Comparison of ENCODE assay signal across 1 worm cellular context in the genomic region with DNA sequence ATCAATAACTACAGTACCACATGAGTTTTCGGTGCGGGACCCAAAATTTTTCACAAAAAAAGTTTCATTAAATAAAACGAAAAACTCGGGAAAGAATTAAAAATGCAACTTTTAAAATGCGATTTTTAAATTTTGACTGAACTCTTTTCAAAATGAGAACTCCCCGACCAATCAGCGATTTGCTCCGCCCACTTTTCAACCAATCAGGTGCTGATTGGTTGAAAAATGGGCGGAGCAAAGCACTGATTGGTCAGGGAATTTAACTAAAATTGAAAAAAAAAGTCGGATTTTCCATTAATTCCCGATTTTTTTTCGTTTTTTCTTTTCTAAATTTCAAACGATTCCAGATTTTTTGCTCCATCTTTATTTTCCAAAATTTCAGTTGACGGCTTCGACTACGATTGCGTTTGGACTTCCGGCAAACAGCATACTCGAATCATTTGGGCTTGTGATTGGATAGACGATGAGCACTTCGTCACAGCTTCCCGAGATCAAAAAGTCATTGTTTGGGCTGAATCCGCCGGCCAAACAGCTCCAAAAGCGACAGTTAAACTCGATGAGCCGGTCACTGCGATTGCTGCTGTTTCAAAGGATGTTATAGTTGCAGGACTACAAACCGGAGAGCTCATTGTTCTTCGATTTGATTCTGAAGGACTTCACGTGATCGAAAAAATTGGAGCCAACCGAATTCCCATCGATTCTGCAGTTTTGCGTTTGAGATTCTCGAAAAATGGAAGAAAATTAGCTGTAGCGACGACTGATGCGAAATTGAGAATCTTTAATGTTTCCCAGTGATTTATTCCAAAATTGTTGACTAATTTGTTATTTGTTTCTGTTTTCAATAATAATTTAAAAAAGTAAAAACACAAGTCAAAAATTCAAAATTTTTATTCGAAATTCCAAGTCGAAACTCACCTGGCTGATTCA.
TF ChIP-seq lines count a peak whose summit lies in the region.

No protein-coding gene starts in this region.

TF ChIP-seq in whole organism, young adult, 124 proteins besides CTCF, POLR2A, EP300 and RAD21 (continued from another document):
- TF ChIP-seq madf-8 (GFP tag; conservative IDR thresholded peaks at IDR 0.05; lab: Robert Waterston, UW) (no peak), lin-26 (GFP tag; IDR thresholded peaks at IDR 0.05; lab: Robert Waterston, UW) (no peak), nfya-1 (tag; optimal IDR thresholded peaks at IDR 0.05; lab: Kevin White, UChicago; ENCODE audit: borderline replicate concordance, insufficient read depth) (no peak), rcor-1 (GFP tag; IDR thresholded peaks at IDR 0.05; lab: Robert Waterston, UW) (no peak; the same call in 1 of the 2 replicates), die-1 (tag; optimal IDR thresholded peaks at IDR 0.05; lab: Kevin White, UChicago) (no peak), nfya-2 (GFP tag; IDR thresholded peaks at IDR 0.05; lab: Robert Waterston, UW) (0 out of 2 replicates have a peak, but pooled peaks have one; percentile 70), xnd-1 (tag; optimal IDR thresholded peaks at IDR 0.05; lab: Kevin White, UChicago) (no peak), lin-40 (tag; optimal IDR thresholded peaks at IDR 0.05; lab: Kevin White, UChicago) (no peak), snpc-3.4 (tag; optimal IDR thresholded peaks at IDR 0.05; lab: Kevin White, UChicago) (no peak), hlh-26 (GFP tag; conservative IDR thresholded peaks at IDR 0.05; lab: Robert Waterston, UW) (no peak), him-1 (tag; optimal IDR thresholded peaks at IDR 0.05; lab: Kevin White, UChicago) (peak; percentile 15), egl-44 (GFP tag; IDR thresholded peaks at IDR 0.05; lab: Robert Waterston, UW) (no peak), C17E4.6 (GFP tag; IDR thresholded peaks at IDR 0.05; lab: Robert Waterston, UW) (no peak), lag-1 (GFP tag; IDR thresholded peaks at IDR 0.05; lab: Robert Waterston, UW) (no peak), madf-3 (GFP tag; IDR thresholded peaks at IDR 0.05; lab: Robert Waterston, UW) (no peak; the same call in 1 of the 2 replicates), dpff-1 (tag; optimal IDR thresholded peaks at IDR 0.05; lab: Kevin White, UChicago) (no peak), F52B5.7 (tag; optimal IDR thresholded peaks at IDR 0.05; lab: Kevin White, UChicago) (no peak), egl-18 (GFP tag; IDR thresholded peaks at IDR 0.05; lab: Robert Waterston, UW) (0 out of 2 replicates have a peak, but pooled peaks have one; percentile 21), ztf-26 (tag; optimal IDR thresholded peaks at IDR 0.05; lab: Kevin White, UChicago) (no peak), F22D6.2 (tag; optimal IDR thresholded peaks at IDR 0.05; lab: Kevin White, UChicago) (no peak), attf-3 (GFP tag; conservative IDR thresholded peaks at IDR 0.05; lab: Robert Waterston, UW) (no peak), nhr-90 (tag; optimal IDR thresholded peaks at IDR 0.05; lab: Kevin White, UChicago) (no peak), lsy-27 (tag; optimal IDR thresholded peaks at IDR 0.05; lab: Kevin White, UChicago; ENCODE audit: borderline replicate concordance, insufficient read depth) (no peak), mel-28 (tag; optimal IDR thresholded peaks at IDR 0.05; lab: Kevin White, UChicago; ENCODE audit: borderline replicate concordance) (no peak), Y79H2A.3 (GFP tag; conservative IDR thresholded peaks at IDR 0.05; lab: Robert Waterston, UW) (no peak), ekl-4 (GFP tag; IDR thresholded peaks at IDR 0.05; lab: Robert Waterston, UW) (no peak), snpc-1.3 (tag; optimal IDR thresholded peaks at IDR 0.05; lab: Kevin White, UChicago; ENCODE audit: insufficient read depth) (no peak), B0261.1 (tag; optimal IDR thresholded peaks at IDR 0.05; lab: Kevin White, UChicago) (no peak), egrh-3 (GFP tag; IDR thresholded peaks at IDR 0.05; lab: Robert Waterston, UW) (no peak), cebp-1 (GFP tag; IDR thresholded peaks at IDR 0.05; lab: Robert Waterston, UW) (no peak), cebp-1 (tag; optimal IDR thresholded peaks at IDR 0.05; lab: Kevin White, UChicago) (no peak), aptf-3 (GFP tag; IDR thresholded peaks at IDR 0.05; lab: Robert Waterston, UW) (no peak), ets-4 (GFP tag; optimal IDR thresholded peaks at IDR 0.05; lab: Kevin White, UChicago) (no peak), ztf-28 (GFP tag; IDR thresholded peaks at IDR 0.05; lab: Robert Waterston, UW) (no peak), hmg-1.2 (GFP tag; IDR thresholded peaks at IDR 0.05; lab: Robert Waterston, UW) (no peak), gei-17 (GFP tag; optimal IDR thresholded peaks at IDR 0.05; lab: Kevin White, UChicago) (no peak), mcd-1 (GFP tag; IDR thresholded peaks at IDR 0.05; lab: Robert Waterston, UW) (no peak), hlh-12 (tag; optimal IDR thresholded peaks at IDR 0.05; lab: Kevin White, UChicago) (no peak), attf-5 (GFP tag; optimal IDR thresholded peaks at IDR 0.05; lab: Kevin White, UChicago) (no peak), pha-4 (tag; optimal IDR thresholded peaks at IDR 0.05; lab: Kevin White, UChicago) (no peak), dpl-1 (GFP tag; optimal IDR thresholded peaks at IDR 0.05; lab: Kevin White, UChicago) (no peak), aptf-2 (GFP tag; conservative IDR thresholded peaks at IDR 0.05; lab: Robert Waterston, UW) (no peak), nhr-120 (GFP tag; IDR thresholded peaks at IDR 0.05; lab: Robert Waterston, UW) (no peak), D2030.7 (GFP tag; IDR thresholded peaks at IDR 0.05; lab: Robert Waterston, UW) (no peak), Y53F4B.3 (GFP tag; IDR thresholded peaks at IDR 0.05; lab: Robert Waterston, UW) (no peak), ceh-58 (GFP tag; IDR thresholded peaks at IDR 0.05; lab: Robert Waterston, UW) (no peak), ztf-22 (GFP tag; optimal IDR thresholded peaks at IDR 0.05; lab: Kevin White, UChicago) (no peak), F33H1.4 (GFP tag; IDR thresholded peaks at IDR 0.05; lab: Robert Waterston, UW) (no peak), efl-1 (GFP tag; optimal IDR thresholded peaks at IDR 0.05; lab: Kevin White, UChicago) (no peak), sea-2 (GFP tag; IDR thresholded peaks at IDR 0.05; lab: Robert Waterston, UW) (no peak), sptf-2 (GFP tag; optimal IDR thresholded peaks at IDR 0.05; lab: Kevin White, UChicago) (no peak), T07F8.4 (tag; optimal IDR thresholded peaks at IDR 0.05; lab: Kevin White, UChicago) (no peak), ZK185.1 (tag; optimal IDR thresholded peaks at IDR 0.05; lab: Kevin White, UChicago; ENCODE audit: poor library complexity, severe bottlenecking) (no peak), Y67H2A.10 (GFP tag; conservative IDR thresholded peaks at IDR 0.05; lab: Robert Waterston, UW) (no peak), repo-1 (tag; optimal IDR thresholded peaks at IDR 0.05; lab: Kevin White, UChicago) (peak; percentile 15), let-607 (tag; optimal IDR thresholded peaks at IDR 0.05; lab: Kevin White, UChicago) (no peak), ccch-3 (GFP tag; optimal IDR thresholded peaks at IDR 0.05; lab: Kevin White, UChicago) (no peak), C06A6.2 (GFP tag; conservative IDR thresholded peaks at IDR 0.05; lab: Robert Waterston, UW) (no peak), nfyb-1 (GFP tag; IDR thresholded peaks at IDR 0.05; lab: Robert Waterston, UW) (peak; percentile 40; the same call in 1 of the 2 replicates), nhr-80 (tag; optimal IDR thresholded peaks at IDR 0.05; lab: Kevin White, UChicago) (no peak), bed-1 (GFP tag; IDR thresholded peaks at IDR 0.05; lab: Robert Waterston, UW) (no peak), F57A8.1 (GFP tag; optimal IDR thresholded peaks at IDR 0.05; lab: Kevin White, UChicago) (no peak), rpc-1 (optimal IDR thresholded peaks at IDR 0.05; lab: Kevin White, UChicago) (no peak), rpc-1 (tag; optimal IDR thresholded peaks at IDR 0.05; lab: Kevin White, UChicago) (no peak), ztf-3 (GFP tag; optimal IDR thresholded peaks at IDR 0.05; lab: Kevin White, UChicago) (no peak), madf-6 (GFP tag; IDR thresholded peaks at IDR 0.05; lab: Robert Waterston, UW) (peak; percentile 30; the same call in 1 of the 2 replicates), let-526 (GFP tag; IDR thresholded peaks at IDR 0.05; lab: Robert Waterston, UW) (no peak), F39B2.1 (GFP tag; IDR thresholded peaks at IDR 0.05; lab: Robert Waterston, UW) (no peak), ceh-40 (GFP tag; IDR thresholded peaks at IDR 0.05; lab: Robert Waterston, UW) (no peak), atf-7 (tag; optimal IDR thresholded peaks at IDR 0.05; lab: Kevin White, UChicago) (no peak), nhr-179 (tag; optimal IDR thresholded peaks at IDR 0.05; lab: Kevin White, UChicago) (no peak), ceh-79 (tag; optimal IDR thresholded peaks at IDR 0.05; lab: Kevin White, UChicago) (no peak), ztf-6 (GFP tag; IDR thresholded peaks at IDR 0.05; lab: Robert Waterston, UW) (no peak), Y53G8AR.9 (GFP tag; conservative IDR thresholded peaks at IDR 0.05; lab: Robert Waterston, UW) (no peak), attf-6 (GFP tag; IDR thresholded peaks at IDR 0.05; lab: Robert Waterston, UW) (no peak), B0336.3 (GFP tag; IDR thresholded peaks at IDR 0.05; lab: Robert Waterston, UW) (no peak), tbx-9 (tag; optimal IDR thresholded peaks at IDR 0.05; lab: Kevin White, UChicago; ENCODE audit: borderline replicate concordance) (no peak), unc-130 (GFP tag; optimal IDR thresholded peaks at IDR 0.05; lab: Kevin White, UChicago) (no peak), F10E7.11 (tag; optimal IDR thresholded peaks at IDR 0.05; lab: Kevin White, UChicago) (no peak), lir-1 (GFP tag; conservative IDR thresholded peaks at IDR 0.05; lab: Robert Waterston, UW) (no peak), F55B11.4 (tag; optimal IDR thresholded peaks at IDR 0.05; lab: Kevin White, UChicago; ENCODE audit: borderline replicate concordance, insufficient read depth) (no peak), cebp-2 (GFP tag; IDR thresholded peaks at IDR 0.05; lab: Robert Waterston, UW) (0 out of 2 replicates have a peak, but pooled peaks have one; percentile 14)
TF ChIP-seq in whole organism, young adult: peak in this region for 15.
